Fruit fly (Drosophila melanogaster) whole organism, embryonic: ENCODE data around the gene DCTN5-p25.

Experiments
- Adf1 ChIP-seq: fragments of 200-800 bp; sonication (Bioruptor generic); IDR thresholded peaks from 2 replicates; pipeline ENCODE4 v1.3.6; 2022; ENCODE audit warnings: missing biosample characterization, missing genetic modification characterization
- Atf3 ChIP-seq: fragments of 200-800 bp; sonication (Bioruptor generic); optimal IDR thresholded peaks from 3 replicates; lab custom pipeline; 2016; ENCODE audit warnings: missing biosample characterization, missing genetic modification characterization
- Bgb ChIP-seq: fragments of 200-800 bp; sonication (Bioruptor generic); IDR thresholded peaks from 2 replicates; pipeline ENCODE4 v1.3.6; 2022; ENCODE audit warnings: missing biosample characterization, missing genetic modification characterization; ENCODE audit not compliant: partially characterized antibody
- Blimp-1 ChIP-seq: fragments of 200-800 bp; sonication (Bioruptor generic); optimal IDR thresholded peaks from 3 replicates; lab custom pipeline; 2018; ENCODE audit warnings: missing biosample characterization, missing genetic modification characterization, mild to moderate bottlenecking, moderate library complexity, missing genetic modification reagents
- BtbVII ChIP-seq: fragments of 200-800 bp; sonication (Bioruptor generic); optimal IDR thresholded peaks from 3 replicates; lab custom pipeline; 2017; ENCODE audit warnings: missing biosample characterization, mild to moderate bottlenecking, missing genetic modification characterization
- CG11560 ChIP-seq: fragments of 200-800 bp; sonication (Bioruptor generic); IDR thresholded peaks from 3 replicates; pipeline ENCODE4 v1.3.6; 2022; ENCODE audit warnings: missing biosample characterization, missing genetic modification characterization
- CG11696 ChIP-seq: fragments of 200-800 bp; sonication (Bioruptor generic); IDR thresholded peaks from 2 replicates; pipeline ENCODE4 v1.3.6; 2022; ENCODE audit warnings: missing biosample characterization, missing genetic modification characterization
- CG12071 ChIP-seq: fragments of 200-800 bp; sonication (Bioruptor generic); optimal IDR thresholded peaks from 3 replicates; lab custom pipeline; 2018; ENCODE audit warnings: missing biosample characterization, mild to moderate bottlenecking, missing genetic modification characterization
- CG13123 ChIP-seq: fragments of 200-800 bp; sonication (Bioruptor generic); optimal IDR thresholded peaks from 2 replicates; lab custom pipeline; 2016; ENCODE audit warnings: missing biosample characterization, missing genetic modification characterization
- CG13296 ChIP-seq: fragments of 200-800 bp; sonication (Bioruptor generic); optimal IDR thresholded peaks from 3 replicates; lab custom pipeline; 2018; ENCODE audit warnings: missing biosample characterization, mild to moderate bottlenecking, missing genetic modification characterization
- CG13775 ChIP-seq: fragments of 200-800 bp; sonication (Bioruptor generic); optimal IDR thresholded peaks from 3 replicates; lab custom pipeline; 2017; ENCODE audit warnings: missing biosample characterization, mild to moderate bottlenecking, missing genetic modification characterization
- CG17829 ChIP-seq: fragments of 200-800 bp; optimal IDR thresholded peaks from 2 replicates; lab custom pipeline; 2019; ENCODE audit warnings: missing biosample characterization, mild to moderate bottlenecking, missing genetic modification characterization, moderate library complexity
- CG31224 ChIP-seq: fragments of 200-800 bp; sonication (Bioruptor generic); IDR thresholded peaks from 2 replicates; pipeline ENCODE4 v1.3.6; 2022; ENCODE audit warnings: missing biosample characterization, missing genetic modification characterization
- CG33557 ChIP-seq: fragments of 200-800 bp; sonication (Bioruptor generic); optimal IDR thresholded peaks from 2 replicates; lab custom pipeline; 2019; ENCODE audit warnings: missing biosample characterization, mild to moderate bottlenecking, missing genetic modification characterization, moderate library complexity
- CG34224 ChIP-seq: fragments of 200-800 bp; sonication (Bioruptor generic); IDR thresholded peaks from 3 replicates; pipeline ENCODE4 v1.3.6; 2022; ENCODE audit warnings: missing biosample characterization, missing genetic modification characterization; ENCODE audit not compliant: partially characterized antibody
- CG4820 ChIP-seq: fragments of 200-800 bp; sonication (Bioruptor generic); optimal IDR thresholded peaks from 3 replicates; lab custom pipeline; 2016; ENCODE audit warnings: missing biosample characterization, missing genetic modification characterization
- CG5953 ChIP-seq: fragments of 200-800 bp; sonication (Bioruptor generic); IDR thresholded peaks from 2 replicates; pipeline ENCODE4 v1.3.6; 2022; ENCODE audit warnings: missing biosample characterization, missing genetic modification characterization
- CG7987 ChIP-seq: fragments of 200-800 bp; sonication (Bioruptor generic); optimal IDR thresholded peaks from 2 replicates; lab custom pipeline; 2018; ENCODE audit warnings: missing biosample characterization, mild to moderate bottlenecking, missing genetic modification characterization, moderate library complexity
- Deaf1 ChIP-seq: fragments of 200-800 bp; optimal IDR thresholded peaks from 3 replicates; lab custom pipeline; 2019; ENCODE audit warnings: missing biosample characterization, mild to moderate bottlenecking, missing genetic modification characterization, moderate library complexity
- Dll ChIP-seq: fragments of 200-800 bp; sonication (Bioruptor generic); IDR thresholded peaks from 4 replicates; pipeline ENCODE4 v1.3.6; 2022; ENCODE audit warnings: missing biosample characterization, missing genetic modification characterization; ENCODE audit not compliant: partially characterized antibody
- Doc2 ChIP-seq: fragments of 200-800 bp; sonication (Bioruptor generic); IDR thresholded peaks from 2 replicates; pipeline ENCODE4 v1.3.6; 2022; ENCODE audit warnings: missing biosample characterization, missing genetic modification characterization
- Dp ChIP-seq: fragments of 200-800 bp; sonication (Bioruptor generic); optimal IDR thresholded peaks from 2 replicates; lab custom pipeline; 2018; ENCODE audit warnings: missing biosample characterization, mild to moderate bottlenecking, missing genetic modification characterization, moderate library complexity
- Eip74EF ChIP-seq, 2 experiments: fragments of 200-800 bp in 1 of 2; fragments of >200 bp in 1 of 2; sonication (Bioruptor generic) in 1 of 2; optimal IDR thresholded peaks; 2 replicates each; lab custom pipeline; 2017 to 2019; ENCODE audit warnings: missing biosample characterization in 2 of 2, missing genetic modification characterization in 2 of 2, mild to moderate bottlenecking in 1 of 2, moderate library complexity in 1 of 2
- Ets65A ChIP-seq: fragments of 200-800 bp; sonication (Bioruptor generic); peaks from one replicate; lab custom pipeline; 2016; ENCODE audit warnings: missing biosample characterization, missing genetic modification characterization
- Gug ChIP-seq: fragments of 200-800 bp; sonication (Bioruptor generic); IDR thresholded peaks from 4 replicates; pipeline ENCODE4 v1.3.6; 2022; ENCODE audit warnings: missing biosample characterization, missing genetic modification characterization
- HHEX ChIP-seq: fragments of 200-800 bp; sonication (Bioruptor generic); optimal IDR thresholded peaks from 3 replicates; lab custom pipeline; 2017; ENCODE audit warnings: missing biosample characterization, mild to moderate bottlenecking, missing genetic modification characterization, missing genetic modification reagents
- Hsf ChIP-seq: fragments of 200-800 bp; sonication (Bioruptor generic); optimal IDR thresholded peaks from 3 replicates; lab custom pipeline; 2016; ENCODE audit warnings: missing biosample characterization, missing genetic modification characterization
- MTF-1 ChIP-seq: fragments of 200-800 bp; sonication (Bioruptor generic); optimal IDR thresholded peaks from 2 replicates; lab custom pipeline; 2018; ENCODE audit warnings: missing biosample characterization, mild to moderate bottlenecking, missing genetic modification characterization, borderline replicate concordance
- Mes4 ChIP-seq: fragments of 200-800 bp; sonication (Bioruptor generic); optimal IDR thresholded peaks from 2 replicates; lab custom pipeline; 2016; ENCODE audit warnings: missing biosample characterization, missing genetic modification characterization
- Optix ChIP-seq: fragments of 200-800 bp; sonication (Bioruptor generic); IDR thresholded peaks from 3 replicates; pipeline ENCODE4 v1.3.6; 2022; ENCODE audit warnings: missing biosample characterization, missing genetic modification characterization
- Ravus ChIP-seq: fragments of 200-800 bp; sonication (Bioruptor generic); IDR thresholded peaks from 2 replicates; pipeline ENCODE4 v1.3.6; 2022; ENCODE audit warnings: missing biosample characterization, missing genetic modification characterization
- Trl ChIP-seq, 3 experiments: fragments of >200 bp in 2 of 3; fragments of 200-800 bp in 1 of 3; sonication (Bioruptor generic) in 1 of 3; optimal IDR thresholded peaks; 2 replicates in 1 of 3; 3 replicates in 2 of 3; lab custom pipeline; 2016 to 2017; ENCODE audit warnings: missing biosample characterization in 1 of 3, missing genetic modification characterization in 1 of 3
- abd-A ChIP-seq: fragments of 200-800 bp; sonication (Bioruptor generic); optimal IDR thresholded peaks from 3 replicates; lab custom pipeline; 2019; ENCODE audit warnings: missing biosample characterization, mild to moderate bottlenecking, missing genetic modification characterization, moderate library complexity
- ase ChIP-seq: fragments of 200-800 bp; sonication (Bioruptor generic); IDR thresholded peaks from 3 replicates; pipeline ENCODE4 v1.3.6; 2022; ENCODE audit warnings: missing biosample characterization, missing genetic modification characterization
- bbx ChIP-seq: fragments of 200-800 bp; sonication (Bioruptor generic); IDR thresholded peaks from 2 replicates; pipeline ENCODE4 v1.3.6; 2022; ENCODE audit warnings: missing biosample characterization, missing genetic modification characterization; ENCODE audit not compliant: partially characterized antibody
- croc ChIP-seq: fragments of 200-800 bp; sonication (Bioruptor generic); conservative IDR thresholded peaks from 3 replicates; pipeline ENCODE4 v1.3.6; 2022; ENCODE audit warnings: missing biosample characterization, missing genetic modification characterization
- inv ChIP-seq: fragments of 200-800 bp; sonication (Bioruptor generic); IDR thresholded peaks from 2 replicates; pipeline ENCODE4 v1.3.6; 2022; ENCODE audit warnings: missing biosample characterization, missing genetic modification characterization; ENCODE audit not compliant: partially characterized antibody
- lab ChIP-seq: fragments of 200-800 bp; sonication (Bioruptor generic); optimal IDR thresholded peaks from 3 replicates; lab custom pipeline; 2017; ENCODE audit warnings: missing biosample characterization, missing genetic modification characterization, mild to moderate bottlenecking, moderate library complexity, missing genetic modification reagents
- nerfin-2 ChIP-seq: fragments of 200-800 bp; sonication (Bioruptor generic); IDR thresholded peaks from 2 replicates; pipeline ENCODE4 v1.3.6; 2022; ENCODE audit warnings: missing biosample characterization, missing genetic modification characterization; ENCODE audit not compliant: partially characterized antibody
- nom ChIP-seq: fragments of 200-800 bp; sonication (Bioruptor generic); optimal IDR thresholded peaks from 2 replicates; lab custom pipeline; 2017; ENCODE audit warnings: missing biosample characterization, missing genetic modification characterization, mild to moderate bottlenecking, moderate library complexity, missing genetic modification reagents
- pita ChIP-seq: fragments of 200-800 bp; sonication (Bioruptor generic); optimal IDR thresholded peaks from 2 replicates; lab custom pipeline; 2017; ENCODE audit warnings: missing biosample characterization, mild to moderate bottlenecking, missing genetic modification characterization
- pros ChIP-seq: fragments of 200-800 bp; sonication (Bioruptor generic); optimal IDR thresholded peaks from 3 replicates; lab custom pipeline; 2019; ENCODE audit warnings: missing biosample characterization, mild to moderate bottlenecking, missing genetic modification characterization, moderate library complexity
- pum ChIP-seq: fragments of 200-800 bp; sonication (Bioruptor generic); optimal IDR thresholded peaks from 2 replicates; lab custom pipeline; 2016; ENCODE audit warnings: missing biosample characterization, missing genetic modification characterization
- ro ChIP-seq: fragments of 200-800 bp; sonication (Bioruptor generic); IDR thresholded peaks from 2 replicates; pipeline ENCODE4 v1.3.6; 2022; ENCODE audit warnings: missing biosample characterization, missing genetic modification characterization
- row ChIP-seq: fragments of 200-800 bp; sonication (Bioruptor generic); IDR thresholded peaks from 3 replicates; pipeline ENCODE4 v1.3.6; 2022; ENCODE audit warnings: missing biosample characterization, missing genetic modification characterization
- so ChIP-seq: fragments of 200-800 bp; sonication (Bioruptor generic); IDR thresholded peaks from 3 replicates; pipeline ENCODE4 v1.3.6; 2022; ENCODE audit warnings: missing biosample characterization, missing genetic modification characterization
- tll ChIP-seq, 2 experiments: fragments of 200-800 bp in 1 of 2; fragments of >200 bp in 1 of 2; sonication (Bioruptor generic) in 1 of 2; optimal IDR thresholded peaks; 2 replicates each; lab custom pipeline; 2017 to 2019; ENCODE audit warnings: missing biosample characterization in 2 of 2, missing genetic modification characterization in 2 of 2, mild to moderate bottlenecking in 1 of 2, moderate library complexity in 1 of 2
- tup ChIP-seq: fragments of 200-800 bp; sonication (Bioruptor generic); optimal IDR thresholded peaks from 2 replicates; lab custom pipeline; 2016; ENCODE audit warnings: missing biosample characterization, mild to moderate bottlenecking, missing genetic modification characterization, moderate library complexity
- vvl ChIP-seq: fragments of 200-800 bp; sonication (Bioruptor generic); IDR thresholded peaks from 2 replicates; pipeline ENCODE4 v1.3.6; 2022; ENCODE audit warnings: missing biosample characterization, missing genetic modification characterization
- z ChIP-seq: fragments of 200-800 bp; sonication (Bioruptor generic); IDR thresholded peaks from 3 replicates; pipeline ENCODE4 v1.3.6; 2022; ENCODE audit warnings: missing biosample characterization, missing genetic modification characterization

Gene DCTN5-p25

DNA sequence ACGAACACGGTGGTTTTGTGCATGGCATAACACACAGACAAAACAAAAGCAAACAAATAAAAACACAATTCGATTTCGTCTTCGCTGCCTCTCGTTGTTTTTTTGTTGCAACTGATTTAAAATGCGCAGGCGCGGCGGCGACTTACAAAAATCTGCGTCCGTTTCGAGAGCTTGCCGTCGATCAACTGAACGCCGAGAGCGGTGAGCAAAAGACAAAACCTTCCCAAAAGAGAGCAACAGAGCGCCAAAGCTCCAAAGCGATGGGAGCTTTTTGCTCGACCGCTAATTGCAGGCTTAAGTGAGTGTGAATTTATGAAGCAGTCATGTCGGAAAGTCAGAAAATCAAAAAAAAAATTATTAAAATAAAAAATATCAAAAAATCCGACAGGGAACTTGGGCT lies 8.2 kb upstream of the DCTN5-p25 start, which contains the start of gene mol:
Gene mol, minus strand, starts transcription at position 190 of the 400 bp plus-strand sequence.
- TF ChIP-seq CG31224 (GFP tag; lab: Robert Waterston, UW) (no peak), Eip74EF (GFP tag; optimal IDR thresholded peaks at IDR 0.05; lab: Kevin White, UChicago) (no peak), abd-A (no peak), Deaf1 (tag; lab: Kevin White, UChicago) (peak; percentile 11), CG13123 (GFP tag; lab: Kevin White, UChicago) (no peak), CG13296 (no peak), Blimp-1 (GFP tag; lab: Kevin White, UChicago) (peak; percentile 63), CG5953 (GFP tag; lab: Robert Waterston, UW) (no peak), pita (GFP tag; lab: Kevin White, UChicago) (no peak), Trl (optimal IDR thresholded peaks at IDR 0.05; lab: Kevin White, UChicago) (peak; percentile 50 to 59), Trl (GFP tag; optimal IDR thresholded peaks at IDR 0.05; lab: Kevin White, UChicago) (peak; percentile 6), CG33557 (GFP tag; lab: Kevin White, UChicago) (no peak), ase (GFP tag; lab: Robert Waterston, UW) (no peak), vvl (GFP tag; lab: Robert Waterston, UW) (peak; percentile 70), Gug (GFP tag; lab: Robert Waterston, UW) (no peak), CG7987 (GFP tag; lab: Kevin White, UChicago) (no peak), lab (GFP tag; lab: Kevin White, UChicago) (peak; percentile 15), nom (GFP tag; lab: Kevin White, UChicago) (peak; percentile 58), Ravus (GFP tag; lab: Robert Waterston, UW) (no peak), Mes4 (GFP tag; lab: Kevin White, UChicago) (no peak), tll (GFP tag; optimal IDR thresholded peaks at IDR 0.05; lab: Kevin White, UChicago) (no peak), bbx (GFP tag; lab: Robert Waterston, UW) (peak; percentile 26; the same call in 1 of the 2 replicates), nerfin-2 (GFP tag; lab: Robert Waterston, UW) (no peak), pros (GFP tag; lab: Kevin White, UChicago) (no peak), CG11696 (GFP tag; lab: Robert Waterston, UW) (no peak), Hsf (GFP tag; lab: Kevin White, UChicago) (no peak), z (GFP tag; lab: Robert Waterston, UW) (no peak), CG34224 (GFP tag; lab: Robert Waterston, UW) (0 out of 3 replicates have a peak, but pooled peaks have one; percentile 16), CG4820 (no peak), row (no peak; the same call in 2 of the 3 replicates), Optix (GFP tag; lab: Robert Waterston, UW) (no peak), BtbVII (GFP tag; lab: Kevin White, UChicago) (no peak), so (GFP tag; lab: Robert Waterston, UW) (no peak), Adf1 (no peak), Dll (GFP tag; lab: Robert Waterston, UW) (0 out of 4 replicates have a peak, but pooled peaks have one; percentile 16), CG12071 (GFP tag; lab: Kevin White, UChicago) (no peak), pum (no peak), croc (no peak), Bgb (GFP tag; lab: Robert Waterston, UW) (0 out of 2 replicates have a peak, but pooled peaks have one; percentile 17), HHEX (GFP tag; lab: Kevin White, UChicago) (no peak), MTF-1 (GFP tag; lab: Kevin White, UChicago) (no peak), CG11560 (tag; lab: Robert Waterston, UW) (no peak), Dp (GFP tag; lab: Kevin White, UChicago) (no peak), ro (GFP tag; lab: Robert Waterston, UW) (no peak), CG13775 (no peak), Doc2 (GFP tag; lab: Robert Waterston, UW) (no peak), inv (GFP tag; lab: Robert Waterston, UW) (no peak), Atf3 (GFP tag; lab: Kevin White, UChicago) (no peak), CG17829 (tag; lab: Kevin White, UChicago) (no peak), Ets65A (GFP tag; lab: Kevin White, UChicago) (peak; percentile 64), tup (no peak)
